Worm (Caenorhabditis elegans): ENCODE results near the gene moa-1.

The moa-1 gene

ce11 chrIII:1950236-1950635, 19.5 kb downstream of the moa-1 start, which contains the start of the genes polh-1 and rps-22 (continued):
- peak; percentile 92 for TF ChIP-seq isw-1 (GFP tag; IDR thresholded peaks at IDR 0.05)
- TF ChIP-seq nhr-11 (tag; optimal IDR thresholded peaks at IDR 0.05) = peak; percentile 47
- TF ChIP-seq lsy-2 (tag; optimal IDR thresholded peaks at IDR 0.05) = peak; percentile 94 to 97
- TF ChIP-seq lir-3 (tag; optimal IDR thresholded peaks at IDR 0.05; ENCODE audit: poor library complexity) = no peak
- no peak for TF ChIP-seq nhr-28 (tag; optimal IDR thresholded peaks at IDR 0.05)
- TF ChIP-seq ces-1 (GFP tag; optimal IDR thresholded peaks at IDR 0.05) = no peak
- TF ChIP-seq nhr-19 (GFP tag; conservative IDR thresholded peaks at IDR 0.05) = peak; percentile 89
- no peak for TF ChIP-seq unc-98 (GFP tag; IDR thresholded peaks at IDR 0.05)
- peak in 1 of 2 experiments; percentile 89 for TF ChIP-seq mdl-1 (tag; optimal IDR thresholded peaks at IDR 0.05)
- TF ChIP-seq lin-13 (GFP tag; optimal IDR thresholded peaks at IDR 0.05) = peak; percentile 97
- TF ChIP-seq sox-4 (tag; optimal IDR thresholded peaks at IDR 0.05) = no peak
- TF ChIP-seq sup-37 (GFP tag; optimal IDR thresholded peaks at IDR 0.05) = no peak
- TF ChIP-seq nhr-84 (tag; optimal IDR thresholded peaks at IDR 0.05) = no peak
- TF ChIP-seq egl-27 (tag; optimal IDR thresholded peaks at IDR 0.05) = peak in 1 of 2 experiments; percentile 36
- peak; percentile 42 for TF ChIP-seq mef-2 (tag; optimal IDR thresholded peaks at IDR 0.05)
- TF ChIP-seq elt-3 (tag; optimal IDR thresholded peaks at IDR 0.05) = peak in 5 of 6 experiments; percentile 75 to 98 (median 87)
- peak; percentile 90 to 99 for TF ChIP-seq efl-1 (optimal IDR thresholded peaks at IDR 0.05)
- TF ChIP-seq efl-1 (GFP tag; optimal IDR thresholded peaks at IDR 0.05 in 1 of 2) = peak; percentile 99 to 100
- peak; percentile 76 for TF ChIP-seq vab-15 (tag; optimal IDR thresholded peaks at IDR 0.05)
- peak; percentile 67 for TF ChIP-seq dsc-1 (tag; optimal IDR thresholded peaks at IDR 0.05)
- TF ChIP-seq ceh-88 (GFP tag; IDR thresholded peaks at IDR 0.05) = peak; percentile 70
- peak; percentile 96 for TF ChIP-seq snu-23 (GFP tag; optimal IDR thresholded peaks at IDR 0.05)
- no peak for TF ChIP-seq alr-1 (tag; optimal IDR thresholded peaks at IDR 0.05; ENCODE audit: borderline replicate concordance)
- peak; percentile 86 for TF ChIP-seq nhr-237 (tag; optimal IDR thresholded peaks at IDR 0.05)
- TF ChIP-seq nhr-12 (tag; optimal IDR thresholded peaks at IDR 0.05) = no peak
- TF ChIP-seq pag-3 (tag; optimal IDR thresholded peaks at IDR 0.05; ENCODE audit: borderline replicate concordance, insufficient read depth) = no peak
- peak; percentile 90 for TF ChIP-seq fos-1 (tag; optimal IDR thresholded peaks at IDR 0.05)
- no peak for TF ChIP-seq unc-30 (tag; optimal IDR thresholded peaks at IDR 0.05)
- no peak for TF ChIP-seq efl-3 (GFP tag; optimal IDR thresholded peaks at IDR 0.05)
- TF ChIP-seq unc-62 (GFP tag; optimal IDR thresholded peaks at IDR 0.05) = no peak
- TF ChIP-seq elt-2 (tag; optimal IDR thresholded peaks at IDR 0.05) = peak; percentile 43

- peak in 1 of 2 experiments; percentile 10 for TF ChIP-seq lin-35 (GFP tag; optimal IDR thresholded peaks at IDR 0.05)
- no peak for TF ChIP-seq irx-1 (tag; optimal IDR thresholded peaks at IDR 0.05)
- peak in 1 of 3 experiments; percentile 4 for TF ChIP-seq dpl-1 (GFP tag; optimal IDR thresholded peaks at IDR 0.05)
- TF ChIP-seq efl-1 (optimal IDR thresholded peaks at IDR 0.05) = no peak
- TF ChIP-seq efl-1 (GFP tag; optimal IDR thresholded peaks at IDR 0.05 in 1 of 2) = peak; percentile 22 to 92
- TF ChIP-seq nhr-84 (tag; optimal IDR thresholded peaks at IDR 0.05) = no peak
- no peak for TF ChIP-seq lin-15B (tag; optimal IDR thresholded peaks at IDR 0.05)
- TF ChIP-seq unc-30 (tag; optimal IDR thresholded peaks at IDR 0.05) = no peak
- TF ChIP-seq nhr-237 (tag; optimal IDR thresholded peaks at IDR 0.05) = no peak
- TF ChIP-seq mef-2 (tag; optimal IDR thresholded peaks at IDR 0.05) = no peak
- TF ChIP-seq unc-86 (tag; optimal IDR thresholded peaks at IDR 0.05) = no peak
- no peak for TF ChIP-seq ceh-63 (GFP tag; optimal IDR thresholded peaks at IDR 0.05)
- TF ChIP-seq sox-4 (tag; optimal IDR thresholded peaks at IDR 0.05) = no peak
- TF ChIP-seq fkh-8 (tag; optimal IDR thresholded peaks at IDR 0.05) = no peak
- TF ChIP-seq C34B4.2 (tag; optimal IDR thresholded peaks at IDR 0.05) = no peak
Measured at ce11 chrIII:1949362-1949761, 20.3 kb downstream of the moa-1 start.

ce11 chrIII:1947851-1948250, 21.9 kb downstream of the moa-1 start:
- TF ChIP-seq efl-1 (optimal IDR thresholded peaks at IDR 0.05) (no peak), efl-1 (GFP tag; optimal IDR thresholded peaks at IDR 0.05 in 1 of 2) (peak in 1 of 2 experiments; percentile 90), dpl-1 (GFP tag; optimal IDR thresholded peaks at IDR 0.05) (no peak)
